Fruit fly (Drosophila melanogaster) whole organism, pupa: ENCODE results near the gene Rad23.

Experiments
- CG10348 ChIP-seq: fragments of 200-800 bp; sonication (Bioruptor generic); IDR thresholded peaks from 2 replicates; pipeline ENCODE4 v1.3.6; 2022; ENCODE audit warnings: missing biosample characterization, missing genetic modification characterization
- CG12605 ChIP-seq: fragments of 200-800 bp; sonication (Bioruptor generic); IDR thresholded peaks from 2 replicates; pipeline ENCODE4 v1.3.6; 2022; ENCODE audit warnings: missing biosample characterization, missing genetic modification characterization
- CG13204 ChIP-seq: fragments of 200-800 bp; sonication (Bioruptor generic); optimal IDR thresholded peaks from 2 replicates; lab custom pipeline; 2018; ENCODE audit warnings: missing biosample characterization, mild to moderate bottlenecking, missing genetic modification characterization, moderate library complexity
- CG14655 ChIP-seq: fragments of 200-800 bp; sonication (Bioruptor generic); optimal IDR thresholded peaks from 3 replicates; lab custom pipeline; 2017; ENCODE audit warnings: mild to moderate bottlenecking, missing biosample characterization, missing genetic modification reagents, missing genetic modification characterization
- CG15710 ChIP-seq: fragments of 200-800 bp; sonication (Bioruptor generic); optimal IDR thresholded peaks from 2 replicates; lab custom pipeline; 2018; ENCODE audit warnings: missing biosample characterization, mild to moderate bottlenecking, missing genetic modification characterization, moderate library complexity
- CG17806 ChIP-seq: fragments of 200-800 bp; sonication (Bioruptor generic); optimal IDR thresholded peaks from 2 replicates; lab custom pipeline; 2018; ENCODE audit warnings: missing biosample characterization, mild to moderate bottlenecking, missing genetic modification characterization, moderate library complexity
- CG32121 ChIP-seq: fragments of 200-800 bp; sonication (Bioruptor generic); IDR thresholded peaks from 2 replicates; pipeline ENCODE4 v1.3.6; 2022; ENCODE audit warnings: missing biosample characterization, missing genetic modification characterization
- CG34367 ChIP-seq: fragments of 200-800 bp; sonication (Bioruptor generic); optimal IDR thresholded peaks from 2 replicates; lab custom pipeline; 2018; ENCODE audit warnings: missing biosample characterization, mild to moderate bottlenecking, missing genetic modification characterization
- CG4496 ChIP-seq: fragments of 200-800 bp; sonication (Bioruptor generic); IDR thresholded peaks from 3 replicates; pipeline ENCODE4 v1.3.6; 2022; ENCODE audit warnings: missing biosample characterization, missing genetic modification characterization
- CG8159 ChIP-seq: fragments of 200-800 bp; sonication (Bioruptor generic); optimal IDR thresholded peaks from 3 replicates; lab custom pipeline; 2018; ENCODE audit warnings: missing biosample characterization, mild to moderate bottlenecking, missing genetic modification characterization, moderate library complexity
- CG8301 ChIP-seq: fragments of 200-800 bp; sonication (Bioruptor generic); optimal IDR thresholded peaks from 2 replicates; lab custom pipeline; 2018; ENCODE audit warnings: missing biosample characterization, mild to moderate bottlenecking, missing genetic modification characterization
- CG9948 ChIP-seq: fragments of 200-800 bp; sonication (Bioruptor generic); optimal IDR thresholded peaks from 2 replicates; lab custom pipeline; 2018; ENCODE audit warnings: missing biosample characterization, mild to moderate bottlenecking, missing genetic modification characterization, moderate library complexity
- D1 ChIP-seq: fragments of 200-800 bp; sonication (Bioruptor generic); optimal IDR thresholded peaks from 2 replicates; lab custom pipeline; 2018; ENCODE audit warnings: missing biosample characterization, mild to moderate bottlenecking, missing genetic modification characterization, moderate library complexity
- EcR ChIP-seq: fragments of 200-800 bp; sonication (Bioruptor generic); optimal IDR thresholded peaks from 3 replicates; lab custom pipeline; 2019; ENCODE audit warnings: missing biosample characterization, missing genetic modification characterization, mild to moderate bottlenecking, moderate library complexity, missing genetic modification reagents
- Ets98B ChIP-seq: fragments of 200-800 bp; sonication (Bioruptor generic); IDR thresholded peaks from 2 replicates; pipeline ENCODE4 v1.3.6; 2022; ENCODE audit warnings: missing biosample characterization, missing genetic modification characterization
- Pif1A ChIP-seq: fragments of 200-800 bp; sonication (Bioruptor generic); optimal IDR thresholded peaks from 3 replicates; lab custom pipeline; 2016; ENCODE audit warnings: missing biosample characterization, missing genetic modification characterization
- Pif1B ChIP-seq: fragments of 200-800 bp; sonication (Bioruptor generic); optimal IDR thresholded peaks from 3 replicates; lab custom pipeline; 2016; ENCODE audit warnings: missing biosample characterization, missing genetic modification characterization
- Snoo ChIP-seq: fragments of 200-800 bp; sonication (Bioruptor generic); optimal IDR thresholded peaks from 3 replicates; lab custom pipeline; 2017; ENCODE audit warnings: missing biosample characterization, mild to moderate bottlenecking, missing genetic modification characterization, inconsistent platforms
- fd96Ca ChIP-seq: fragments of 200-800 bp; sonication (Bioruptor generic); IDR thresholded peaks from 3 replicates; pipeline ENCODE4 v1.3.6; 2022; ENCODE audit warnings: missing biosample characterization, missing genetic modification characterization
- gl ChIP-seq: fragments of 200-800 bp; sonication (Bioruptor generic); optimal IDR thresholded peaks from 2 replicates; lab custom pipeline; 2018; ENCODE audit warnings: missing biosample characterization, mild to moderate bottlenecking, missing genetic modification characterization
- rn ChIP-seq: fragments of 200-800 bp; sonication (Bioruptor generic); IDR thresholded peaks from 2 replicates; pipeline ENCODE4 v1.3.6; 2022; ENCODE audit warnings: missing biosample characterization, missing genetic modification characterization

Rad23 gene

dm6 chr4:307931-308330 is at the start of gene Rad23:
Gene Rad23 (plus strand): TSS chr4:308093.
- TF ChIP-seq D1, result peak; percentile 77
- no peak for TF ChIP-seq CG13204 (GFP tag; lab: Kevin White, UChicago)

- TF ChIP-seq CG10348 (GFP tag; lab: Robert Waterston, UW) (no peak), EcR (no peak), rn (no peak), CG32121 (GFP tag; lab: Robert Waterston, UW) (no peak), fd96Ca (no peak), CG12605 (GFP tag; lab: Robert Waterston, UW) (no peak), Snoo (tag; lab: Kevin White, UChicago) (no peak), gl (tag; lab: Kevin White, UChicago) (no peak), Ets98B (no peak), Pif1A (GFP tag; lab: Kevin White, UChicago) (no peak), D1 (no peak), CG13204 (GFP tag; lab: Kevin White, UChicago) (no peak), CG17806 (tag; lab: Kevin White, UChicago) (no peak), CG34367 (tag; lab: Kevin White, UChicago) (no peak), CG14655 (GFP tag; lab: Kevin White, UChicago) (no peak), CG15710 (no peak), CG9948 (tag; lab: Kevin White, UChicago) (no peak), CG4496 (no peak), Pif1B (no peak), CG8301 (no peak)
These were observed 46.3 kb upstream of the Rad23 start for dm6 chr4:261484-262070.

- TF ChIP-seq CG10348 (GFP tag; lab: Robert Waterston, UW) (no peak), rn (no peak)
These were observed 33.2 kb upstream of the Rad23 start for dm6 chr4:274704-275103.

DNA sequence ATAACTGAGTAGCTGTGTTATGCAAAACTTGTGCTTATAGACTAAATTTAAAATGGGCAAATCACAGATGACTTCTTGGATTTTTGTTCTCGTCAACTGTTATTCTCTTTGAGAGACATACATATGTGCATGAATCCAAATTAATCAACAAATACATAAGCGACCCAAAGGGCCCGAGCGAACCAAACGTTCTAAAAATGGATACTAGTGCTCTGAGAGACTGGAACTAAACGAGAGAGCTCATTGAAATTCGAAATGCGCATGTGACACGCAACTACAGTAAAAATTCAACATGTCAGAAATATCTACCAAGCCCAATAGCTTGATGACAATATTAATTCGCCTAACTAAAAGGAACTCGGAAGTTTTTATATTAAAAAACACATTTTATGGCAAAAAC is 31.6 kb upstream of the Rad23 start, which contains the start of gene NfI:
Gene NfI, minus strand, starts transcription at position 45 of the 400 bp plus-strand sequence.
- TF ChIP-seq CG34367 (tag; lab: Kevin White, UChicago) (no peak), CG8159 (tag; lab: Kevin White, UChicago) (no peak), CG14655 (GFP tag; lab: Kevin White, UChicago) (no peak), fd96Ca (no peak), CG12605 (GFP tag; lab: Robert Waterston, UW) (no peak), EcR (no peak)

- no peak for TF ChIP-seq D1
- no peak for TF ChIP-seq CG9948 (tag; lab: Kevin White, UChicago)
- TF ChIP-seq CG17806 (tag; lab: Kevin White, UChicago), result no peak
- TF ChIP-seq fd96Ca, result no peak
- TF ChIP-seq rn, result no peak
- no peak for TF ChIP-seq CG15710
- TF ChIP-seq CG12605 (GFP tag; lab: Robert Waterston, UW), result no peak
- no peak for TF ChIP-seq Ets98B
- no peak for TF ChIP-seq CG10348 (GFP tag; lab: Robert Waterston, UW)
- TF ChIP-seq CG13204 (GFP tag; lab: Kevin White, UChicago), result no peak
- TF ChIP-seq CG32121 (GFP tag; lab: Robert Waterston, UW), result no peak
- no peak for TF ChIP-seq CG8301
- no peak for TF ChIP-seq CG8159 (tag; lab: Kevin White, UChicago)
- TF ChIP-seq Pif1B, result no peak
- TF ChIP-seq EcR, result no peak
- TF ChIP-seq Snoo (tag; lab: Kevin White, UChicago), result no peak
- TF ChIP-seq Pif1A (GFP tag; lab: Kevin White, UChicago), result no peak
These were observed 15.5 kb upstream of the Rad23 start for dm6 chr4:292403-292802.

- no peak for TF ChIP-seq EcR
- TF ChIP-seq CG17806 (tag; lab: Kevin White, UChicago), result no peak
- TF ChIP-seq CG14655 (GFP tag; lab: Kevin White, UChicago), result no peak
- no peak for TF ChIP-seq Pif1A (GFP tag; lab: Kevin White, UChicago)
- no peak for TF ChIP-seq CG9948 (tag; lab: Kevin White, UChicago)
- no peak for TF ChIP-seq D1
- no peak for TF ChIP-seq gl (tag; lab: Kevin White, UChicago)
- TF ChIP-seq Snoo (tag; lab: Kevin White, UChicago), result no peak
- no peak for TF ChIP-seq CG4496
- no peak for TF ChIP-seq CG32121 (GFP tag; lab: Robert Waterston, UW)
- no peak for TF ChIP-seq CG8301
- no peak for TF ChIP-seq CG12605 (GFP tag; lab: Robert Waterston, UW)
- TF ChIP-seq CG10348 (GFP tag; lab: Robert Waterston, UW), result no peak
- TF ChIP-seq Ets98B, result no peak
- TF ChIP-seq fd96Ca, result no peak
- TF ChIP-seq, all 21 proteins: peak for 0
These were observed 2.2 kb upstream of the Rad23 start for dm6 chr4:305697-306096.
